Worm (Caenorhabditis elegans) whole organism, L3 larva: ENCODE measurements around the gene ZK622.5.

ENCODE experiments used
- R02D3.7 ChIP-seq: fragments of 150-350 bp; optimal IDR thresholded peaks from 2 replicates; lab custom pipeline; 2014; ENCODE audit warnings: missing biosample characterization, missing genetic modification characterization
- aly-2 ChIP-seq: fragments of 150-350 bp; optimal IDR thresholded peaks from 2 replicates; lab custom pipeline; 2014; ENCODE audit warnings: missing biosample characterization, missing genetic modification characterization
- ama-1 ChIP-seq: fragments of 150-350 bp; optimal IDR thresholded peaks from 2 replicates; lab custom pipeline; 2018
- ceh-16 ChIP-seq: sonication (generic microtip); optimal IDR thresholded peaks from 2 replicates; lab custom pipeline; 2017; ENCODE audit warnings: missing biosample characterization, missing genetic modification characterization
- ceh-28 ChIP-seq: fragments of 150-350 bp; optimal IDR thresholded peaks from 2 replicates; lab custom pipeline; 2014; ENCODE audit warnings: missing biosample characterization, missing genetic modification reagents, missing genetic modification characterization
- ceh-82 ChIP-seq: fragments of 150-350 bp; optimal IDR thresholded peaks from 2 replicates; lab custom pipeline; 2014; ENCODE audit warnings: missing biosample characterization, missing genetic modification characterization
- daf-12 ChIP-seq: fragments of 150-350 bp; optimal IDR thresholded peaks from 2 replicates; lab custom pipeline; 2014; ENCODE audit warnings: missing biosample characterization, missing genetic modification reagents, missing genetic modification characterization
- elt-1 ChIP-seq: fragments of 150-350 bp; optimal IDR thresholded peaks from 2 replicates; lab custom pipeline; 2014; ENCODE audit warnings: missing biosample characterization, missing genetic modification characterization
- elt-2 ChIP-seq: sonication (generic microtip); optimal IDR thresholded peaks from 2 replicates; lab custom pipeline; 2016; ENCODE audit warnings: missing genetic modification reagents, mild to moderate bottlenecking, missing genetic modification characterization, missing compliant biosample characterization
- elt-3 ChIP-seq, 3 experiments: fragments of 150-350 bp in 1 of 3; sonication (generic microtip) in 2 of 3; optimal IDR thresholded peaks; 2 replicates in 2 of 3; 4 replicates in 1 of 3; lab custom pipeline; 2014 to 2017; ENCODE audit warnings: missing biosample characterization in 3 of 3, missing genetic modification characterization in 3 of 3
- eor-1 ChIP-seq, 2 experiments: fragments of 150-350 bp; optimal IDR thresholded peaks; 2 replicates each; lab custom pipeline; 2014 to 2018; ENCODE audit warnings: missing biosample characterization in 2 of 2, missing genetic modification characterization in 2 of 2
- fkh-10 ChIP-seq: sonication (generic microtip); optimal IDR thresholded peaks from 2 replicates; lab custom pipeline; 2017; ENCODE audit warnings: missing biosample characterization, missing genetic modification reagents, missing genetic modification characterization
- fkh-2 ChIP-seq: fragments of 150-350 bp; optimal IDR thresholded peaks from 2 replicates; lab custom pipeline; 2014; ENCODE audit warnings: missing biosample characterization, missing genetic modification reagents, missing genetic modification characterization
- hmg-11 ChIP-seq: sonication (generic microtip); optimal IDR thresholded peaks from 2 replicates; lab custom pipeline; 2016; ENCODE audit warnings: missing genetic modification characterization, missing compliant biosample characterization
- jun-1 ChIP-seq: fragments of 150-350 bp; optimal IDR thresholded peaks from 2 replicates; lab custom pipeline; 2014; ENCODE audit warnings: missing biosample characterization, missing genetic modification reagents, missing genetic modification characterization
- lin-15B ChIP-seq: fragments of 150-350 bp; optimal IDR thresholded peaks from 2 replicates; lab custom pipeline; 2014; ENCODE audit warnings: missing biosample characterization, missing genetic modification characterization
- lin-39 ChIP-seq: fragments of 150-350 bp; optimal IDR thresholded peaks from 2 replicates; lab custom pipeline; 2018; ENCODE audit warnings: missing biosample characterization, missing genetic modification reagents, missing genetic modification characterization
- lsy-12 ChIP-seq: sonication (generic microtip); optimal IDR thresholded peaks from 2 replicates; lab custom pipeline; 2016; ENCODE audit warnings: mild to moderate bottlenecking, missing genetic modification characterization, missing compliant biosample characterization
- mdl-1 ChIP-seq: fragments of 150-350 bp; optimal IDR thresholded peaks from 2 replicates; lab custom pipeline; 2014; ENCODE audit warnings: missing biosample characterization, missing genetic modification characterization
- nfya-1 ChIP-seq: sonication (generic microtip); optimal IDR thresholded peaks from 2 replicates; lab custom pipeline; 2017; ENCODE audit warnings: missing genetic modification characterization, mild to moderate bottlenecking, missing compliant biosample characterization, antibody characterized with exemption, moderate library complexity; ENCODE audit not compliant: insufficient read depth
- nhr-11 ChIP-seq: fragments of 150-350 bp; optimal IDR thresholded peaks from 2 replicates; lab custom pipeline; 2014; ENCODE audit warnings: missing biosample characterization, missing genetic modification characterization
- nhr-23 ChIP-seq: fragments of 150-350 bp; optimal IDR thresholded peaks from 2 replicates; lab custom pipeline; 2014; ENCODE audit warnings: missing biosample characterization, missing genetic modification reagents, missing genetic modification characterization
- nhr-43 ChIP-seq: sonication (generic microtip); optimal IDR thresholded peaks from 2 replicates; lab custom pipeline; 2016; ENCODE audit warnings: mild to moderate bottlenecking, missing genetic modification characterization, missing compliant biosample characterization; ENCODE audit not compliant: poor library complexity, severe bottlenecking
- nhr-67 ChIP-seq: fragments of 150-350 bp; optimal IDR thresholded peaks from 2 replicates; lab custom pipeline; 2014; ENCODE audit warnings: missing biosample characterization, missing genetic modification characterization
- nhr-76 ChIP-seq: fragments of 150-350 bp; sonication (generic microtip); optimal IDR thresholded peaks from 5 replicates; lab custom pipeline; 2014; ENCODE audit warnings: missing biosample characterization, missing genetic modification characterization
- pqm-1 ChIP-seq: fragments of 150-350 bp; optimal IDR thresholded peaks from 2 replicates; lab custom pipeline; 2017; ENCODE audit warnings: missing biosample characterization, missing genetic modification characterization, inconsistent platforms
- tbx-2 ChIP-seq: sonication (generic microtip); optimal IDR thresholded peaks from 2 replicates; lab custom pipeline; 2016; ENCODE audit warnings: mild to moderate bottlenecking, missing genetic modification characterization, missing compliant biosample characterization
- unc-39 ChIP-seq: sonication (generic microtip); optimal IDR thresholded peaks from 4 replicates; lab custom pipeline; 2017; ENCODE audit warnings: missing biosample characterization, missing genetic modification characterization
- zag-1 ChIP-seq: fragments of 150-350 bp; optimal IDR thresholded peaks from 2 replicates; lab custom pipeline; 2014; ENCODE audit warnings: missing biosample characterization, missing genetic modification characterization
- ztf-4 ChIP-seq: fragments of 150-350 bp; optimal IDR thresholded peaks from 2 replicates; lab custom pipeline; 2014; ENCODE audit warnings: missing biosample characterization, missing genetic modification characterization

ZK622.5 gene

ce11 chrII:5268977-5269376 is 20.3 kb upstream of the ZK622.5 start:
- no peak for TF ChIP-seq pqm-1
- TF ChIP-seq aly-2 (tag; lab: Kevin White, UChicago): no peak
- no peak for TF ChIP-seq nhr-76 (tag; lab: Kevin White, UChicago)
- no peak for TF ChIP-seq elt-1 (tag; lab: Kevin White, UChicago)
- no peak for TF ChIP-seq ceh-16 (tag; lab: Kevin White, UChicago)
- no peak for TF ChIP-seq unc-39 (tag; lab: Kevin White, UChicago)
- TF ChIP-seq zag-1 (tag; lab: Kevin White, UChicago): no peak
- no peak for TF ChIP-seq eor-1 (tag; optimal IDR thresholded peaks at IDR 0.05; lab: Kevin White, UChicago)
- TF ChIP-seq nhr-67 (tag; lab: Kevin White, UChicago): no peak
- TF ChIP-seq ceh-82 (tag; lab: Kevin White, UChicago): no peak
- no peak for TF ChIP-seq mdl-1 (tag; lab: Kevin White, UChicago)
- no peak for TF ChIP-seq daf-12 (tag; lab: Kevin White, UChicago)
- TF ChIP-seq elt-3 (tag; optimal IDR thresholded peaks at IDR 0.05; lab: Kevin White, UChicago): no peak

DNA sequence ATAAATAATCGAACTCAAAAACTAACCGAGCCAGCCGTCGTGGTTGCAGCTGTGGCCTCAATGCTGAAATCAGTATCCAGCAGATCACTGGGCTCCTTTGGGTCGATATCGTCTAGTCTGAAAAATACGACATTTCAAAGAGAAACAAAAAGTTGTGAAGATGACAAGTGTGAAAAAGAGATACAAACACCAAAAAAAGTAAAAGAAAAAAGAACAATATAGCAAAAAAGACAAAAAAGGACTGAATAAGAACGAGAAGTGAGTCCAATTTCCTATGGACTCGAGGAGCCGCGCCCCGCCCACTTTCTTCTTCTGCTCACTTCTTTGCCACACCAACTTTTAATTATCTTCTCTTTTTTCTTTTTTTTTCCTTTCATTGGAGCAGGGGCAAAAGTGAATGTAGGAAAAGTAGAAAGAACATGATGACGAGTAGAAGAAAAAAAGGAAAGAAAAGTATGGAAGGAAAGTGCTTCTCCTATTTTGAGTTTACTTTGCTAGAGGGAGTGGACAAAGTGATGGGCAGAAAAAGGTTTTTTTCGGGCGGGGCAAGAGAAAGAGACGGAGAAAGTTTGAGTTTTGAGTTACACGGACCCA is 17.4 kb upstream of the ZK622.5 start, which contains the start of gene drn-1:
Gene drn-1 (minus strand): TSS at position 117 of the 594 bp plus-strand sequence.
- TF ChIP-seq nfya-1 (tag; lab: Kevin White, UChicago): peak; percentile 43
- peak; percentile 71 for TF ChIP-seq fkh-10 (GFP tag; lab: Kevin White, UChicago)
- no peak for TF ChIP-seq fkh-2 (tag; lab: Kevin White, UChicago)
- TF ChIP-seq hmg-11 (tag; lab: Kevin White, UChicago): peak; percentile 23

DNA sequence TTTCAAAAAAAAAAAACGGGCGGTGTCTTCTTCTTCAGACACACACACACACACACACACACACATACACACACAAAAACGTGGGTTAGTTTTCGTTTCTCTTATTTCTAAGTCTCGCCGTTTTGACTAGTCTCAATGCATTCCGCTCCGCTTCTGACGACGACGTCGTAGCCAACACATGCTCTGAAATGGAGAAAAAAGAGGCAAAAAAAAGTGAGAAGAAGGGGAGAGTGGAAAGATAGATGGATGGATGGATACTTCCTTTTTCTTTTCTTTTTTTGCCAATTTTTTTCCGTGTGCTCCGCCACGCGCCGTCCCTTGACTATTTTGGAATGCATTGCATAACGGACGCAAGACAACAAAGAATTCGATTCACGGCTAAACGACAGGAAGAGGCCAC is 12.5 kb upstream of the ZK622.5 start:
- TF ChIP-seq hmg-11 (tag; lab: Kevin White, UChicago): peak; percentile 30
- peak; percentile 57 for TF ChIP-seq nfya-1 (tag; lab: Kevin White, UChicago)
- peak; percentile 63 for TF ChIP-seq lin-39 (tag; lab: Kevin White, UChicago)
- no peak for TF ChIP-seq nhr-76 (tag; lab: Kevin White, UChicago)
- TF ChIP-seq eor-1 (tag; optimal IDR thresholded peaks at IDR 0.05; lab: Kevin White, UChicago): no peak
- peak; percentile 57 for TF ChIP-seq fkh-10 (GFP tag; lab: Kevin White, UChicago)
- TF ChIP-seq nhr-23 (tag; lab: Kevin White, UChicago): no peak
- TF ChIP-seq tbx-2 (tag; lab: Kevin White, UChicago): no peak
- TF ChIP-seq zag-1 (tag; lab: Kevin White, UChicago): no peak

- no peak for TF ChIP-seq R02D3.7 (tag; lab: Kevin White, UChicago)
- peak; percentile 80 for TF ChIP-seq ama-1 (lab: Kevin White, UChicago)
- no peak for TF ChIP-seq ceh-82 (tag; lab: Kevin White, UChicago)
- TF ChIP-seq elt-2 (tag; lab: Kevin White, UChicago): peak; percentile 53
- peak; percentile 28 for TF ChIP-seq pqm-1
- no peak for TF ChIP-seq nhr-23 (tag; lab: Kevin White, UChicago)
Measured at ce11 chrII:5277780-5278179, 11.5 kb upstream of the ZK622.5 start.

DNA sequence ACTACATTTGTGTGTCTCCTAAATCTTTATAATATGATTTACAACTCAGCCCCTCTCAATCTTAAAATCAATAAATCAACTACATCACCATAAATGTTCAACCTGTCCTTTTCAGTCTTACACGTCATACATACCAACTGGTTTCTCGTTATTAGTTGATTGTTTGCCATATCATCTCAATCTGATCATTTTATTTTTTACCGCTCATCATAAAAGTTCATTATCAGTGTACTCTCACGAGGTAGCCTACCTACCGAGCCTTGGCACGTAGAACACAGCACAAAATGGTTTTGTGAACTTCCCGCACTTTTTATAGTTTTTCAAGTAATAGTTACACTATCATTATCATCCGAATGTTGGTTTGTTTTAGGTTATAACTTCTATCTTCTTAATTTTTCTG is 8.1 kb upstream of the ZK622.5 start:
- TF ChIP-seq zag-1 (tag; lab: Kevin White, UChicago) (no peak), ceh-28 (tag; lab: Kevin White, UChicago) (peak; percentile 27), ztf-4 (no peak), pqm-1 (peak; percentile 71), jun-1 (peak; percentile 62), elt-2 (tag; lab: Kevin White, UChicago) (peak; percentile 97), ceh-16 (tag; lab: Kevin White, UChicago) (no peak), nhr-43 (tag; lab: Kevin White, UChicago) (peak; percentile 5)

DNA sequence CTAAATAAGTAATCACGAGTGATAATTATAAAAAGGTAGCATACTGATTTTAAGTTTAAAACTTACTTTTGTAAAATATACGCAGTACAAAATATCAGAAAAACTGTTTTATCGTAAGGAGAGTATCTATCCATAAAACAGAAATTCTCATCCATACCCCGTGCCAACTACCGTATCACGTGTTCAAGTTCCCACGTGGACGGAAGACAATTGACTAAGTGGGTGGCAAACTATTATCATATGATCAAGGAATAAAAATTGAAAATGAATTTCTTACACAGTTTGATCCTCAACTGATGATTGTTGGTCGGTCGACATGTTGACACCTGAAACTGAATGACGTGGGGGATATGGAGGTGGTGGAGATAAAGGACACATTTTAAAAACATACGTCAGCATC is 7.0 kb upstream of the ZK622.5 start, which contains the start of gene pmt-1:
Gene pmt-1 (minus strand): TSS at position 332 of the 400 bp plus-strand sequence.
- TF ChIP-seq nhr-43 (tag; lab: Kevin White, UChicago) (peak; percentile 71), nhr-23 (tag; lab: Kevin White, UChicago) (peak; percentile 12), nfya-1 (tag; lab: Kevin White, UChicago) (peak; percentile 11), jun-1 (peak; percentile 28), mdl-1 (tag; lab: Kevin White, UChicago) (no peak), tbx-2 (tag; lab: Kevin White, UChicago) (no peak), daf-12 (tag; lab: Kevin White, UChicago) (no peak), zag-1 (tag; lab: Kevin White, UChicago) (no peak), nhr-11 (tag; lab: Kevin White, UChicago) (no peak), elt-2 (tag; lab: Kevin White, UChicago) (peak; percentile 78), lin-15B (tag; lab: Kevin White, UChicago) (no peak), fkh-10 (GFP tag; lab: Kevin White, UChicago) (no peak), lsy-12 (tag; lab: Kevin White, UChicago) (peak; percentile 2), eor-1 (tag; optimal IDR thresholded peaks at IDR 0.05; lab: Kevin White, UChicago) (no peak), ama-1 (lab: Kevin White, UChicago) (no peak), pqm-1 (peak; percentile 43)
- TF ChIP-seq, all 47 proteins: peak for 7
